Worm (Caenorhabditis elegans) whole organism, L4 larva: Measurements from ENCODE around the gene gop-1.

ENCODE experiments used
- lin-15B ChIP-seq: fragments of 150-350 bp; sonication (generic microtip); optimal IDR thresholded peaks from 3 replicates; lab custom pipeline; 2014; ENCODE audit warnings: missing biosample characterization, missing genetic modification characterization
- pha-4 ChIP-seq, 2 experiments: fragments of 150-350 bp in 1 of 2; fragments of 200-800 bp in 1 of 2; sonication (Bioruptor generic) in 1 of 2; IDR thresholded peaks in 1 of 2; optimal IDR thresholded peaks in 1 of 2; 2 replicates each; pipeline versions ENCODE4 v1.3.6 to Lab custom; 2014 to 2022; ENCODE audit warnings: missing genetic modification characterization in 2 of 2, missing genetic modification reagents in 2 of 2, missing biosample characterization in 1 of 2, missing compliant biosample characterization in 1 of 2
- php-3 ChIP-seq: fragments of 200-800 bp; sonication (Bioruptor generic); IDR thresholded peaks from 2 replicates; pipeline ENCODE4 v1.3.6; 2022; ENCODE audit warnings: missing genetic modification reagents, missing genetic modification characterization, missing compliant biosample characterization
- unc-62 ChIP-seq, 3 experiments: fragments of 150-350 bp in 1 of 3; sonication (generic microtip); optimal IDR thresholded peaks in 2 of 3; peaks in 1 of 3; 1 replicate in 1 of 3; 2 replicates in 2 of 3; lab custom pipeline; 2014 to 2017; ENCODE audit warnings: missing biosample characterization in 3 of 3, missing genetic modification characterization in 3 of 3, missing genetic modification reagents in 3 of 3, missing genotype in 1 of 3

DNA sequence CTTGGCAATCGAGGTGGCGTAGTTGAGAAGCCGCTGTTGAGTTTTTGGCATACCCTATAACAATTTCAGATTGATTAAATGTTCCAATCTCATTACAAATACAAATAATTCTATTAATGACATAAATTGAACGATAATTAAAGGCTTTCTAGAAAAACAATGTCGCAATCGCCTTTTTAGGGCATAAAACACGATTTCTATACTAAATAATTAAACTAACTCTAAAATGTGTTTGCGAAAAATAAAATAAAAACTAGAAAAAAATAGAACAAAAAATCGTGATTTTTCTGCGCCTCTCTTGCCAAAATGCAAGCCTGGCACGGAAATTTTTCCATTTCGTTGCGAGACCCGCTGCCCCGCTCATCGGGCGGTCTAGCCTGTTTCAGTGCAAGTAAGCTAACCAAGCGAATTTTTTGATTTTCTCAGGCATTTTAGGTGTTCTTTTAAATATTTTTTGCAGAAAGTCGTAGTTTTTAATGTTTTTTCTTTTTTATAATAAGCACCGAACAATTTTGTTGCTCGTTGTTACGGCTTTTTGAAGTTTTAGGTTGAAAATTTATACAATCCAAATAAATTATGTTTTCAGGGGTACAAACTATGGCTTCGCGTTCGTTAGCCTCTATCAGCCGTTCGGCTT is 26.3 kb upstream of the gop-1 start, which contains the start of the genes C34E10.12, C34E10.10 and atp-2:
- TF ChIP-seq lin-15B (tag; lab: Kevin White, UChicago) (no peak), php-3 (GFP tag; lab: Robert Waterston, UW) (no peak), pha-4 (GFP tag; IDR thresholded peaks at IDR 0.05; lab: Robert Waterston, UW) (0 out of 2 replicates have a peak, but pooled peaks have one; percentile 14), pha-4 (tag; optimal IDR thresholded peaks at IDR 0.05; lab: Kevin White, UChicago) (no peak), unc-62 (GFP tag; optimal IDR thresholded peaks at IDR 0.05 in 1 of 2; lab: Kevin White, UChicago) (peak in 1 of 2 experiments; percentile 83), unc-62 (tag; optimal IDR thresholded peaks at IDR 0.05; lab: Kevin White, UChicago) (no peak)
